Comparison of ENCODE assay signal across 4 fruit fly cellular contexts in genomic region chrX:6533101-6533636, dm6.
TF ChIP-seq lines count a peak whose summit lies in the region.

Gene RpL7A (minus strand): TSS chrX:6533348.

TF ChIP-seq in whole organism, adult, 20 proteins besides CTCF, POLR2A, EP300 and RAD21 (continued from another document):
- TF ChIP-seq toe (GFP tag; optimal IDR thresholded peaks at IDR 0.05; lab: Kevin White, UChicago): peak; percentile 45
- TF ChIP-seq CG12768 (GFP tag; optimal IDR thresholded peaks at IDR 0.05; lab: Kevin White, UChicago): peak; percentile 46

TF ChIP-seq in whole organism, embryonic, 481 proteins besides CTCF, POLR2A, EP300 and RAD21 (continued from another document and continues in another):
- TF ChIP-seq ac (GFP tag; optimal IDR thresholded peaks at IDR 0.05; lab: Kevin White, UChicago) (peak; percentile 70), Bgb (GFP tag; IDR thresholded peaks at IDR 0.05; lab: Robert Waterston, UW; ENCODE audit: partially characterized antibody) (no peak), grau (tag; optimal IDR thresholded peaks at IDR 0.05; lab: Kevin White, UChicago) (peak; percentile 37), sna (GFP tag; IDR thresholded peaks at IDR 0.05; lab: Robert Waterston, UW; ENCODE audit: partially characterized antibody) (no peak), lbe (GFP tag; optimal IDR thresholded peaks at IDR 0.05; lab: Kevin White, UChicago) (no peak), jumu (GFP tag; optimal IDR thresholded peaks at IDR 0.05; lab: Kevin White, UChicago) (peak; percentile 8), CG11560 (tag; IDR thresholded peaks at IDR 0.05; lab: Robert Waterston, UW) (peak; percentile 40; the same call in 1 of the 3 replicates), ab (GFP tag; optimal IDR thresholded peaks at IDR 0.05; lab: Kevin White, UChicago) (no peak), CG34422 (GFP tag; IDR thresholded peaks at IDR 0.05; lab: Robert Waterston, UW) (peak; percentile 65; the same call in 2 of the 3 replicates), zf30C (GFP tag; optimal IDR thresholded peaks at IDR 0.05; lab: Kevin White, UChicago) (no peak), CoRest (tag; optimal IDR thresholded peaks at IDR 0.05; lab: Kevin White, UChicago) (peak; percentile 28), CG17912 (GFP tag; optimal IDR thresholded peaks at IDR 0.05; lab: Kevin White, UChicago) (peak; percentile 76), CG8924 (tag; optimal IDR thresholded peaks at IDR 0.05; lab: Kevin White, UChicago) (no peak), CHES-1-like (GFP tag; optimal IDR thresholded peaks at IDR 0.05; lab: Kevin White, UChicago) (peak; percentile 42), sug (tag; optimal IDR thresholded peaks at IDR 0.05; lab: Kevin White, UChicago) (peak; percentile 10), sisA (GFP tag; IDR thresholded peaks at IDR 0.05; lab: Robert Waterston, UW) (peak; percentile 35; the same call in 1 of the 2 replicates), Nf-YA (GFP tag; IDR thresholded peaks at IDR 0.05; lab: Robert Waterston, UW) (peak; percentile 49; the same call in 1 of the 2 replicates), danr (GFP tag; IDR thresholded peaks at IDR 0.05; lab: Robert Waterston, UW) (no peak), Trl (optimal IDR thresholded peaks at IDR 0.05; lab: Kevin White, UChicago) (no peak), Trl (GFP tag; optimal IDR thresholded peaks at IDR 0.05; lab: Kevin White, UChicago) (peak; percentile 69), Ets65A (GFP tag; lab: Kevin White, UChicago) (peak; percentile 96), HmgZ (tag; optimal IDR thresholded peaks at IDR 0.05; lab: Kevin White, UChicago) (peak; percentile 3), Antp (GFP tag; optimal IDR thresholded peaks at IDR 0.05; lab: Kevin White, UChicago) (peak; percentile 19), CG17328 (GFP tag; IDR thresholded peaks at IDR 0.05; lab: Robert Waterston, UW) (peak; percentile 78), ham (GFP tag; IDR thresholded peaks at IDR 0.05; lab: Robert Waterston, UW) (no peak), CG6683 (GFP tag; optimal IDR thresholded peaks at IDR 0.05; lab: Kevin White, UChicago) (peak; percentile 46), sqz (GFP tag; optimal IDR thresholded peaks at IDR 0.05; lab: Kevin White, UChicago) (peak; percentile 72), CG6654 (GFP tag; optimal IDR thresholded peaks at IDR 0.05; lab: Kevin White, UChicago) (peak; percentile 21), CG14441 (GFP tag; IDR thresholded peaks at IDR 0.05; lab: Robert Waterston, UW) (peak; percentile 40; the same call in 1 of the 2 replicates), ind (GFP tag; optimal IDR thresholded peaks at IDR 0.05; lab: Kevin White, UChicago) (peak; percentile 23), Six4 (GFP tag; optimal IDR thresholded peaks at IDR 0.05; lab: Kevin White, UChicago) (peak; percentile 19), gem (tag; optimal IDR thresholded peaks at IDR 0.05; lab: Kevin White, UChicago) (no peak), crc (GFP tag; optimal IDR thresholded peaks at IDR 0.05; lab: Kevin White, UChicago) (peak; percentile 3), Gsc (GFP tag; IDR thresholded peaks at IDR 0.05; lab: Robert Waterston, UW) (no peak), run (tag; optimal IDR thresholded peaks at IDR 0.05; lab: Kevin White, UChicago) (peak; percentile 15), CG7839 (tag; optimal IDR thresholded peaks at IDR 0.05; lab: Kevin White, UChicago) (peak; percentile 53), ro (GFP tag; IDR thresholded peaks at IDR 0.05; lab: Robert Waterston, UW) (no peak), CG12769 (tag; optimal IDR thresholded peaks at IDR 0.05; lab: Kevin White, UChicago) (peak; percentile 19), sim (GFP tag; IDR thresholded peaks at IDR 0.05; lab: Robert Waterston, UW) (peak; percentile 50; the same call in 1 of the 2 replicates), CG14710 (tag; optimal IDR thresholded peaks at IDR 0.05; lab: Kevin White, UChicago) (peak; percentile 88), CG12104 (GFP tag; optimal IDR thresholded peaks at IDR 0.05; lab: Kevin White, UChicago) (peak; percentile 57), Mrtf (GFP tag; IDR thresholded peaks at IDR 0.05; lab: Robert Waterston, UW) (peak; percentile 45; the same call in 1 of the 3 replicates), sr (GFP tag; IDR thresholded peaks at IDR 0.05; lab: Robert Waterston, UW) (peak; percentile 80)

TF ChIP-seq in whole organism, prepupa, 60 proteins besides CTCF, POLR2A, EP300 and RAD21 (continued from another document):
- TF ChIP-seq Ets96B (tag; optimal IDR thresholded peaks at IDR 0.05; lab: Kevin White, UChicago): no peak
- TF ChIP-seq Ets21C (GFP tag; optimal IDR thresholded peaks at IDR 0.05; lab: Kevin White, UChicago): peak; percentile 5
- peak; percentile 60 for TF ChIP-seq Met (GFP tag; optimal IDR thresholded peaks at IDR 0.05; lab: Kevin White, UChicago)
- TF ChIP-seq topi (GFP tag; optimal IDR thresholded peaks at IDR 0.05; lab: Kevin White, UChicago): peak; percentile 69
- TF ChIP-seq esn (GFP tag; optimal IDR thresholded peaks at IDR 0.05; lab: Kevin White, UChicago): peak; percentile 58
- TF ChIP-seq Gug (GFP tag; IDR thresholded peaks at IDR 0.05; lab: Robert Waterston, UW): no peak
- TF ChIP-seq Blimp-1 (GFP tag; optimal IDR thresholded peaks at IDR 0.05; lab: Kevin White, UChicago): peak; percentile 46
- TF ChIP-seq fd85E (GFP tag; optimal IDR thresholded peaks at IDR 0.05; lab: Kevin White, UChicago): no peak
- peak in 1 of 2 experiments; percentile 71 for TF ChIP-seq salr (GFP tag; optimal IDR thresholded peaks at IDR 0.05; lab: Kevin White, UChicago)
- TF ChIP-seq Sox14 (GFP tag; optimal IDR thresholded peaks at IDR 0.05; lab: Kevin White, UChicago): no peak
- TF ChIP-seq CG8119 (GFP tag; IDR thresholded peaks at IDR 0.05; lab: Robert Waterston, UW): no peak
- peak; percentile 65 for TF ChIP-seq Sox102F (GFP tag; optimal IDR thresholded peaks at IDR 0.05; lab: Kevin White, UChicago)
- TF ChIP-seq CG8319 (GFP tag; optimal IDR thresholded peaks at IDR 0.05; lab: Kevin White, UChicago): peak; percentile 21
- TF ChIP-seq CG1621 (tag; optimal IDR thresholded peaks at IDR 0.05; lab: Kevin White, UChicago): peak; percentile 50
- TF ChIP-seq ss (GFP tag; optimal IDR thresholded peaks at IDR 0.05; lab: Kevin White, UChicago): peak; percentile 54 to 82
- TF ChIP-seq dsx (GFP tag; optimal IDR thresholded peaks at IDR 0.05; lab: Kevin White, UChicago; ENCODE audit: poor library complexity, severe bottlenecking): no peak
- peak; percentile 24 for TF ChIP-seq Sox15 (GFP tag; optimal IDR thresholded peaks at IDR 0.05; lab: Kevin White, UChicago)
- TF ChIP-seq CG8632 (GFP tag; optimal IDR thresholded peaks at IDR 0.05; lab: Kevin White, UChicago): peak; percentile 21
- peak; percentile 55 for TF ChIP-seq svp (GFP tag; lab: Kevin White, UChicago)
- peak; percentile 48 for TF ChIP-seq cyc (GFP tag; optimal IDR thresholded peaks at IDR 0.05; lab: Kevin White, UChicago)
- TF ChIP-seq CG6808 (GFP tag; optimal IDR thresholded peaks at IDR 0.05; lab: Kevin White, UChicago): peak; percentile 46
- TF ChIP-seq dac (GFP tag; optimal IDR thresholded peaks at IDR 0.05; lab: Kevin White, UChicago): no peak
- peak; percentile 65 for TF ChIP-seq CG7368 (GFP tag; optimal IDR thresholded peaks at IDR 0.05; lab: Kevin White, UChicago)
- TF ChIP-seq acj6 (GFP tag; optimal IDR thresholded peaks at IDR 0.05; lab: Kevin White, UChicago): peak; percentile 5
- peak; percentile 94 for TF ChIP-seq CG6854 (GFP tag; optimal IDR thresholded peaks at IDR 0.05; lab: Kevin White, UChicago)
- TF ChIP-seq CG10669 (GFP tag; optimal IDR thresholded peaks at IDR 0.05; lab: Kevin White, UChicago): peak; percentile 62
- peak; percentile 46 for TF ChIP-seq achi (GFP tag; optimal IDR thresholded peaks at IDR 0.05; lab: Kevin White, UChicago)
- TF ChIP-seq CG6276 (GFP tag; optimal IDR thresholded peaks at IDR 0.05; lab: Kevin White, UChicago): no peak
- peak; percentile 48 for TF ChIP-seq CG6792 (GFP tag; optimal IDR thresholded peaks at IDR 0.05; lab: Kevin White, UChicago)
- TF ChIP-seq Hr4 (GFP tag; optimal IDR thresholded peaks at IDR 0.05; lab: Kevin White, UChicago): no peak
- TF ChIP-seq Lpt (GFP tag; optimal IDR thresholded peaks at IDR 0.05; lab: Kevin White, UChicago): no peak
- TF ChIP-seq CG11294 (GFP tag; IDR thresholded peaks at IDR 0.05; lab: Robert Waterston, UW): no peak
- peak; percentile 60 for TF ChIP-seq eg (GFP tag; IDR thresholded peaks at IDR 0.05; lab: Robert Waterston, UW)
- peak; percentile 80 for TF ChIP-seq CG9139 (GFP tag; optimal IDR thresholded peaks at IDR 0.05; lab: Kevin White, UChicago)
- peak; percentile 76 for TF ChIP-seq CG3919 (GFP tag; optimal IDR thresholded peaks at IDR 0.05; lab: Kevin White, UChicago)
- peak; percentile 26 for TF ChIP-seq Eip75B (GFP tag; optimal IDR thresholded peaks at IDR 0.05; lab: Kevin White, UChicago)
- TF ChIP-seq CG3032 (tag; optimal IDR thresholded peaks at IDR 0.05; lab: Kevin White, UChicago): peak; percentile 16
- TF ChIP-seq Eip78C (GFP tag; lab: Kevin White, UChicago): peak; percentile 82
- TF ChIP-seq CG16779 (tag; optimal IDR thresholded peaks at IDR 0.05; lab: Kevin White, UChicago): peak; percentile 59
- TF ChIP-seq CG31627 (GFP tag; optimal IDR thresholded peaks at IDR 0.05; lab: Kevin White, UChicago): peak; percentile 38
- TF ChIP-seq spab (GFP tag; optimal IDR thresholded peaks at IDR 0.05; lab: Kevin White, UChicago): no peak

TF ChIP-seq in whole organism, wandering third instar larva, 38 proteins besides CTCF, POLR2A, EP300 and RAD21 (continued from another document):
- TF ChIP-seq CrebA (GFP tag; optimal IDR thresholded peaks at IDR 0.05; lab: Kevin White, UChicago; ENCODE audit: borderline replicate concordance) (no peak), Vsx2 (GFP tag; optimal IDR thresholded peaks at IDR 0.05; lab: Kevin White, UChicago; ENCODE audit: partially characterized antibody) (no peak), N (GFP tag; optimal IDR thresholded peaks at IDR 0.05; lab: Kevin White, UChicago) (no peak), sv (GFP tag; optimal IDR thresholded peaks at IDR 0.05; lab: Kevin White, UChicago) (no peak), pan (optimal IDR thresholded peaks at IDR 0.05; lab: Kevin White, UChicago) (no peak), Hr83 (GFP tag; optimal IDR thresholded peaks at IDR 0.05; lab: Kevin White, UChicago; ENCODE audit: poor library complexity, severe bottlenecking) (peak; percentile 18), woc (GFP tag; optimal IDR thresholded peaks at IDR 0.05; lab: Kevin White, UChicago) (no peak), dsf (GFP tag; optimal IDR thresholded peaks at IDR 0.05; lab: Kevin White, UChicago; ENCODE audit: borderline replicate concordance) (no peak), Jra (GFP tag; optimal IDR thresholded peaks at IDR 0.05; lab: Kevin White, UChicago) (no peak), Dfd (GFP tag; optimal IDR thresholded peaks at IDR 0.05; lab: Kevin White, UChicago) (no peak), foxo (GFP tag; optimal IDR thresholded peaks at IDR 0.05; lab: Kevin White, UChicago) (peak in 1 of 2 experiments; percentile 44), CG32264 (GFP tag; optimal IDR thresholded peaks at IDR 0.05; lab: Kevin White, UChicago) (no peak), Sp1 (GFP tag; optimal IDR thresholded peaks at IDR 0.05; lab: Kevin White, UChicago) (peak; percentile 81), psq (GFP tag; optimal IDR thresholded peaks at IDR 0.05; lab: Kevin White, UChicago) (no peak), HLH106 (tag; optimal IDR thresholded peaks at IDR 0.05; lab: Kevin White, UChicago) (peak; percentile 51)
